Fruit fly (Drosophila melanogaster) whole organism, embryonic: ENCODE measurements around the gene Df31.
A peak's percentile ranks its signal among the peaks of the same experiment; 100 is the strongest.

Experiments used
- Atf6 ChIP-seq: fragments of 200-800 bp; sonication (Bioruptor generic); IDR thresholded peaks from 2 replicates; pipeline ENCODE4 v1.3.6; 2022; ENCODE audit warnings: missing biosample characterization, missing genetic modification characterization
- BtbVII ChIP-seq: fragments of 200-800 bp; sonication (Bioruptor generic); optimal IDR thresholded peaks from 3 replicates; lab custom pipeline; 2017; ENCODE audit warnings: missing biosample characterization, mild to moderate bottlenecking, missing genetic modification characterization
- CG11085 ChIP-seq: fragments of 200-800 bp; sonication (Bioruptor generic); IDR thresholded peaks from 2 replicates; pipeline ENCODE4 v1.3.6; 2022; ENCODE audit warnings: missing biosample characterization, missing genetic modification characterization
- CG13123 ChIP-seq: fragments of 200-800 bp; sonication (Bioruptor generic); optimal IDR thresholded peaks from 2 replicates; lab custom pipeline; 2016; ENCODE audit warnings: missing biosample characterization, missing genetic modification characterization
- CG13287 ChIP-seq: fragments of 200-800 bp; sonication (Bioruptor generic); IDR thresholded peaks from 2 replicates; pipeline ENCODE4 v1.3.6; 2022; ENCODE audit warnings: missing biosample characterization, missing genetic modification characterization; ENCODE audit not compliant: partially characterized antibody
- CG15011 ChIP-seq: fragments of 200-800 bp; sonication (Bioruptor generic); optimal IDR thresholded peaks from 3 replicates; lab custom pipeline; 2018; ENCODE audit warnings: missing biosample characterization, mild to moderate bottlenecking, missing genetic modification characterization
- CG15479 ChIP-seq: fragments of 200-800 bp; sonication (Bioruptor generic); optimal IDR thresholded peaks from 3 replicates; lab custom pipeline; 2019; ENCODE audit warnings: missing biosample characterization, mild to moderate bottlenecking, missing genetic modification characterization, moderate library complexity
- CG17829 ChIP-seq: fragments of 200-800 bp; optimal IDR thresholded peaks from 2 replicates; lab custom pipeline; 2019; ENCODE audit warnings: missing biosample characterization, mild to moderate bottlenecking, missing genetic modification characterization, moderate library complexity
- CG2116 ChIP-seq: fragments of 200-800 bp; sonication (Bioruptor generic); optimal IDR thresholded peaks from 3 replicates; lab custom pipeline; 2018; ENCODE audit warnings: missing biosample characterization, mild to moderate bottlenecking, missing genetic modification characterization
- CG2678 ChIP-seq: fragments of 200-800 bp; sonication (Bioruptor generic); optimal IDR thresholded peaks from 3 replicates; lab custom pipeline; 2019; ENCODE audit warnings: missing biosample characterization, mild to moderate bottlenecking, missing genetic modification characterization, moderate library complexity
- CG3838 ChIP-seq: fragments of 200-800 bp; sonication (Bioruptor generic); optimal IDR thresholded peaks from 3 replicates; lab custom pipeline; 2016; ENCODE audit warnings: missing biosample characterization, missing genetic modification characterization
- CG3995 ChIP-seq: fragments of 200-800 bp; sonication (Bioruptor generic); optimal IDR thresholded peaks from 3 replicates; lab custom pipeline; 2016; ENCODE audit warnings: missing biosample characterization, missing genetic modification characterization
- CG4617 ChIP-seq: fragments of 200-800 bp; sonication (Bioruptor generic); optimal IDR thresholded peaks from 3 replicates; lab custom pipeline; 2016; ENCODE audit warnings: missing biosample characterization, missing genetic modification characterization, borderline replicate concordance
- CG9609 ChIP-seq: fragments of 200-800 bp; sonication (Bioruptor generic); optimal IDR thresholded peaks from 3 replicates; lab custom pipeline; 2016; ENCODE audit warnings: missing biosample characterization, missing genetic modification characterization
- D19A ChIP-seq: fragments of 200-800 bp; optimal IDR thresholded peaks from 3 replicates; lab custom pipeline; 2019; ENCODE audit warnings: missing biosample characterization, mild to moderate bottlenecking, missing genetic modification characterization, moderate library complexity
- Dll ChIP-seq: fragments of 200-800 bp; sonication (Bioruptor generic); IDR thresholded peaks from 4 replicates; pipeline ENCODE4 v1.3.6; 2022; ENCODE audit warnings: missing biosample characterization, missing genetic modification characterization; ENCODE audit not compliant: partially characterized antibody
- Nf-YC ChIP-seq: fragments of 200-800 bp; optimal IDR thresholded peaks from 3 replicates; lab custom pipeline; 2019; ENCODE audit warnings: missing biosample characterization, mild to moderate bottlenecking, missing genetic modification characterization, moderate library complexity
- Oaz ChIP-seq: fragments of 200-800 bp; sonication (Bioruptor generic); IDR thresholded peaks from 2 replicates; pipeline ENCODE4 v1.3.6; 2022; ENCODE audit warnings: missing biosample characterization, missing genetic modification characterization
- Oli ChIP-seq: fragments of 200-800 bp; sonication (Bioruptor generic); optimal IDR thresholded peaks from 2 replicates; lab custom pipeline; 2018; ENCODE audit warnings: missing biosample characterization, mild to moderate bottlenecking, missing genetic modification characterization, moderate library complexity
- Poxn ChIP-seq: fragments of 200-800 bp; sonication (Bioruptor generic); IDR thresholded peaks from 2 replicates; pipeline ENCODE4 v1.3.6; 2022; ENCODE audit warnings: missing biosample characterization, missing genetic modification characterization
- Ptx1 ChIP-seq: fragments of 200-800 bp; sonication (Bioruptor generic); IDR thresholded peaks from 2 replicates; pipeline ENCODE4 v1.3.6; 2022; ENCODE audit warnings: missing biosample characterization, missing genetic modification characterization
- Rx ChIP-seq: fragments of 200-800 bp; sonication (Bioruptor generic); IDR thresholded peaks from 2 replicates; pipeline ENCODE4 v1.3.6; 2022; ENCODE audit warnings: missing biosample characterization, missing genetic modification characterization
- Usf ChIP-seq: fragments of 200-800 bp; sonication (Bioruptor generic); optimal IDR thresholded peaks from 2 replicates; lab custom pipeline; 2017; ENCODE audit warnings: missing genotype, missing biosample characterization, missing genetic modification characterization
- al ChIP-seq: fragments of 200-800 bp; sonication (Bioruptor generic); IDR thresholded peaks from 2 replicates; pipeline ENCODE4 v1.3.6; 2022; ENCODE audit warnings: missing biosample characterization, missing genetic modification characterization
- cad ChIP-seq: fragments of >200 bp; optimal IDR thresholded peaks from 2 replicates; lab custom pipeline; 2017; ENCODE audit warnings: missing biosample characterization, missing genetic modification characterization
- cato ChIP-seq: fragments of 200-800 bp; sonication (Bioruptor generic); optimal IDR thresholded peaks from 2 replicates; lab custom pipeline; 2016; ENCODE audit warnings: missing biosample characterization, missing genetic modification characterization, borderline replicate concordance
- corto ChIP-seq: fragments of 200-800 bp; sonication (Bioruptor generic); optimal IDR thresholded peaks from 2 replicates; lab custom pipeline; 2016; ENCODE audit warnings: missing biosample characterization, mild to moderate bottlenecking, missing genetic modification characterization, moderate library complexity
- crc ChIP-seq: fragments of 200-800 bp; sonication (Bioruptor generic); optimal IDR thresholded peaks from 2 replicates; lab custom pipeline; 2016; ENCODE audit warnings: missing biosample characterization, missing genetic modification characterization
- dmrt11E ChIP-seq: fragments of 200-800 bp; sonication (Bioruptor generic); optimal IDR thresholded peaks from 3 replicates; lab custom pipeline; 2018; ENCODE audit warnings: missing biosample characterization, mild to moderate bottlenecking, missing genetic modification characterization, moderate library complexity
- dpn ChIP-seq, 2 experiments: fragments of 200-800 bp; sonication (Bioruptor generic); optimal IDR thresholded peaks; 3 replicates each; lab custom pipeline; 2016; ENCODE audit warnings: missing biosample characterization in 2 of 2, missing genetic modification characterization in 2 of 2
- fd64A ChIP-seq: fragments of 200-800 bp; sonication (Bioruptor generic); optimal IDR thresholded peaks from 3 replicates; lab custom pipeline; 2018; ENCODE audit warnings: missing biosample characterization, mild to moderate bottlenecking, missing genetic modification characterization
- ftz-f1 ChIP-seq: fragments of 200-800 bp; sonication (Bioruptor generic); optimal IDR thresholded peaks from 2 replicates; lab custom pipeline; 2016; ENCODE audit warnings: missing biosample characterization, missing genetic modification characterization
- hb ChIP-seq: fragments of 200-800 bp; sonication (Bioruptor generic); IDR thresholded peaks from 3 replicates; pipeline ENCODE4 v1.3.6; 2022; ENCODE audit warnings: missing biosample characterization, missing genetic modification characterization; ENCODE audit not compliant: partially characterized antibody
- oc ChIP-seq: fragments of 200-800 bp; sonication (Bioruptor generic); optimal IDR thresholded peaks from 2 replicates; lab custom pipeline; 2018; ENCODE audit warnings: missing biosample characterization, mild to moderate bottlenecking, missing genetic modification characterization, moderate library complexity
- pho ChIP-seq: fragments of 200-800 bp; sonication (Bioruptor generic); optimal IDR thresholded peaks from 2 replicates; lab custom pipeline; 2016; ENCODE audit warnings: missing biosample characterization, missing genetic modification characterization
- pnt ChIP-seq: fragments of 200-800 bp; sonication (Bioruptor generic); optimal IDR thresholded peaks from 3 replicates; lab custom pipeline; 2016; ENCODE audit warnings: missing biosample characterization, missing genetic modification characterization
- pum ChIP-seq: fragments of 200-800 bp; sonication (Bioruptor generic); optimal IDR thresholded peaks from 2 replicates; lab custom pipeline; 2016; ENCODE audit warnings: missing biosample characterization, missing genetic modification characterization
- seq ChIP-seq: fragments of 200-800 bp; sonication (Bioruptor generic); IDR thresholded peaks from 2 replicates; pipeline ENCODE4 v1.3.6; 2022; ENCODE audit warnings: missing biosample characterization, missing genetic modification characterization
- sisA ChIP-seq: fragments of 200-800 bp; sonication (Bioruptor generic); IDR thresholded peaks from 2 replicates; pipeline ENCODE4 v1.3.6; 2022; ENCODE audit warnings: missing biosample characterization, missing genetic modification characterization
- vfl ChIP-seq: fragments of 200-800 bp; sonication (Bioruptor generic); optimal IDR thresholded peaks from 2 replicates; lab custom pipeline; 2016; ENCODE audit warnings: missing biosample characterization, missing genetic modification characterization
- zen ChIP-seq: fragments of 200-800 bp; sonication (Bioruptor generic); optimal IDR thresholded peaks from 3 replicates; lab custom pipeline; 2018; ENCODE audit warnings: missing biosample characterization, mild to moderate bottlenecking, missing genetic modification characterization, moderate library complexity
- zfh1 ChIP-seq: fragments of 200-800 bp; sonication (Bioruptor generic); IDR thresholded peaks from 3 replicates; pipeline ENCODE4 v1.3.6; 2022; ENCODE audit warnings: missing biosample characterization, missing genetic modification characterization

Gene Df31

DNA sequence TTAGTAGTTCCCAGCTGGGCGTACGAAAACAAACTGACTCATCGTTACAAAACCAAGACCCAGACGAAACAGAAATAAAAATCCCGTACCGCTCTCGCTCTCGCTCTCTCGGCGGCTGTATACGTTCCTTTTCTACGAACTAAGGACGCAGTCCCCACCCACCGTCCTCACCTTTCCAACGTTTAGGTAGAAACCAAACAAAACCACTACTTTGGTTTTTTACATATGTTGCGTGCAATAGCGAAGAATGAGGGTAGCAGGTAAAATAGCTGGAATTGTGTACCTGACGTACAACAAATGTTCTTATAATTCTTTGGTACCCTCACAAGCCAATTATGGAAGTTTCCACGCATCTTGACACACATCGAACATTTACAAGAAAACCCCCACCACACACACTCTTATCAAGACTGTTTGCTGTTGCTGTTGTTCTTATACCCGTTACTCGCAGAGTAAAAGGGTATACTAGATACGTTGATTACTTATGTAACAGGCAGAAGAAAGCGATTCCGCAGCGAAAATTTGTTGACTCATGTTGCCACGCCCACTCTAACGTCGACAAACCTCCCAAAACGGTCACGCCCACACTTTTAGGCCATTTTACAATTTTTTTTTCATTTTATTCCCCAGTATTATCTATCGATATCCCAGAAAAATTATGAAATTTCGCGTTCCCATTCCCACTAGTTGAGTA, 10.8 kb downstream of the Df31 start (continued):
- TF ChIP-seq CG2678 (tag; lab: Kevin White, UChicago), result peak; percentile 61
- peak; percentile 99 for TF ChIP-seq CG15479 (GFP tag; lab: Kevin White, UChicago)
- no peak for TF ChIP-seq CG13287
- TF ChIP-seq corto (GFP tag; lab: Kevin White, UChicago), result no peak
- TF ChIP-seq pum (GFP tag; lab: Kevin White, UChicago), result peak; percentile 6
- no peak; the same call in none of the 2 replicates for TF ChIP-seq seq (GFP tag; lab: Robert Waterston, UW)
- TF ChIP-seq CG4617 (GFP tag; lab: Kevin White, UChicago), result no peak
- TF ChIP-seq al, result no peak; the same call in 1 of the 2 replicates
- TF ChIP-seq Dll, result 0 out of 4 replicates have a peak, but pooled peaks have one; percentile 51
- no peak for TF ChIP-seq Nf-YC (tag; lab: Kevin White, UChicago)
- no peak for TF ChIP-seq pnt (GFP tag; lab: Kevin White, UChicago)
- no peak for TF ChIP-seq CG3995 (GFP tag; lab: Kevin White, UChicago)
- no peak for TF ChIP-seq Usf
- no peak for TF ChIP-seq BtbVII (GFP tag; lab: Kevin White, UChicago)
- TF ChIP-seq Oaz (GFP tag; lab: Robert Waterston, UW), result no peak
- TF ChIP-seq Ptx1 (GFP tag; lab: Robert Waterston, UW), result no peak
- no peak for TF ChIP-seq hb (GFP tag; lab: Robert Waterston, UW)
- no peak for TF ChIP-seq cad (GFP tag; lab: Kevin White, UChicago)
- no peak for TF ChIP-seq crc (GFP tag; lab: Kevin White, UChicago)
- peak; percentile 43 for TF ChIP-seq Oli (tag; lab: Kevin White, UChicago)
- no peak for TF ChIP-seq CG15011
- TF ChIP-seq fd64A (GFP tag; lab: Kevin White, UChicago), result no peak
- no peak for TF ChIP-seq CG13123
- no peak for TF ChIP-seq Rx (GFP tag; lab: Robert Waterston, UW)
- TF ChIP-seq CG3838, result no peak
- TF ChIP-seq CG17829 (tag; lab: Kevin White, UChicago), result no peak
- no peak for TF ChIP-seq oc (tag; lab: Kevin White, UChicago)
- no peak for TF ChIP-seq ftz-f1 (GFP tag; lab: Kevin White, UChicago)
- peak; percentile 30 for TF ChIP-seq zen (tag; lab: Kevin White, UChicago)
- TF ChIP-seq pho (GFP tag; lab: Kevin White, UChicago), result no peak
- TF ChIP-seq D19A, result peak; percentile 53
- no peak for TF ChIP-seq Poxn (GFP tag; lab: Robert Waterston, UW)
- TF ChIP-seq cato (GFP tag; lab: Kevin White, UChicago), result no peak
- peak; percentile 55 for TF ChIP-seq Atf6 (GFP tag; lab: Robert Waterston, UW)
- TF ChIP-seq zfh1 (GFP tag; lab: Robert Waterston, UW), result peak; percentile 43; the same call in 1 of the 3 replicates
- no peak for TF ChIP-seq vfl (GFP tag; lab: Kevin White, UChicago)
- TF ChIP-seq CG11085 (GFP tag; lab: Robert Waterston, UW), result no peak
- TF ChIP-seq CG9609 (GFP tag; lab: Kevin White, UChicago), result peak; percentile 20
- TF ChIP-seq dmrt11E, result peak; percentile 63
- no peak for TF ChIP-seq CG2116
- TF ChIP-seq dpn (GFP tag; optimal IDR thresholded peaks at IDR 0.05; lab: Kevin White, UChicago), result peak in 1 of 2 experiments; percentile 8
- no peak for TF ChIP-seq sisA
